Worm (Caenorhabditis elegans) whole organism, midembryonic: ENCODE data around the gene ugt-38.

ENCODE experiments used
- T22C8.4 ChIP-seq: fragments of 200-800 bp; sonication (Bioruptor generic); IDR thresholded peaks from 2 replicates; pipeline ENCODE4 v1.3.6; 2022; ENCODE audit warnings: missing genetic modification characterization, missing compliant biosample characterization
- flt-1 ChIP-seq: fragments of 200-800 bp; sonication (Bioruptor generic); IDR thresholded peaks from 2 replicates; pipeline ENCODE4 v1.3.6; 2022; ENCODE audit warnings: missing genetic modification characterization, missing compliant biosample characterization

DNA sequence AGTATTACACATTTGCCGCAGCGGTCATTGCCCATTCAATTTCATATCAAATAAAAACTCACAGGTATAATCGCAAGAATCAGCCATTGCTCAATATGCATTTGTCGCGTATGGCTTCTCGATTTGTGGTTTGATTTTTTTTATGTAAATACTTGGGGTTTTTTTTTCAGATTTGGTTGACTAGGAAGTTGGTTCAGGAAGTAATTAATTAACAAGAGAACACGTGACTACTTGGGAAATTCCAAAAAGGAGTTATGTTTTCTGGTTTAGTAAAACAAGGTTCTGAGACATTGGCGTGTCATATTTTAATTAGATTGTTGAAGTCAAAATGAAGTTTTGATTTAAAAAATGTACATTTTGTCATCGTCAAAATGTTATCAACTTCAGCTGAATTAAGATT, 16.3 kb downstream of the ugt-38 start, which contains the start of gene srx-36:
- TF ChIP-seq T22C8.4 (GFP tag; lab: Robert Waterston, UW) (no peak), flt-1 (GFP tag; lab: Robert Waterston, UW) (no peak)
